Worm (Caenorhabditis elegans) whole organism, midembryonic: ENCODE measurements around the gene C50B6.1.

ENCODE experiments used
- T22C8.4 ChIP-seq: fragments of 200-800 bp; sonication (Bioruptor generic); IDR thresholded peaks from 2 replicates; pipeline ENCODE4 v1.3.6; 2022; ENCODE audit warnings: missing genetic modification characterization, missing compliant biosample characterization
- cog-1 ChIP-seq: sonication (generic microtip); optimal IDR thresholded peaks from 2 replicates; lab custom pipeline; 2016; ENCODE audit warnings: missing genetic modification characterization, missing compliant biosample characterization
- flt-1 ChIP-seq: fragments of 200-800 bp; sonication (Bioruptor generic); IDR thresholded peaks from 2 replicates; pipeline ENCODE4 v1.3.6; 2022; ENCODE audit warnings: missing genetic modification characterization, missing compliant biosample characterization
- klf-2 ChIP-seq: fragments of 200-800 bp; sonication (Bioruptor generic); conservative IDR thresholded peaks from 2 replicates; pipeline ENCODE4 v1.3.6; 2022; ENCODE audit warnings: missing genetic modification reagents, missing genetic modification characterization, missing compliant biosample characterization
- med-1 ChIP-seq: sonication (generic microtip); optimal IDR thresholded peaks from 2 replicates; lab custom pipeline; 2017; ENCODE audit warnings: missing genetic modification characterization, mild to moderate bottlenecking, missing compliant biosample characterization, antibody characterized with exemption, missing genetic modification reagents; ENCODE audit not compliant: insufficient read depth
- ref-1 ChIP-seq: fragments of 200-800 bp; sonication (Bioruptor generic); conservative IDR thresholded peaks from 2 replicates; pipeline ENCODE4 v1.3.6; 2022; ENCODE audit warnings: missing genetic modification reagents, missing genetic modification characterization, missing compliant biosample characterization
- tab-1 ChIP-seq: fragments of 200-800 bp; sonication (Bioruptor generic); IDR thresholded peaks from 2 replicates; pipeline ENCODE4 v1.3.6; 2022; ENCODE audit warnings: missing genetic modification characterization, missing compliant biosample characterization
- ztf-23 ChIP-seq: fragments of 200-800 bp; sonication (Bioruptor generic); IDR thresholded peaks from 2 replicates; pipeline ENCODE4 v1.3.6; 2022; ENCODE audit warnings: missing genetic modification reagents, missing genetic modification characterization, missing compliant biosample characterization
- ztf-29 ChIP-seq: fragments of 200-800 bp; sonication (Bioruptor generic); IDR thresholded peaks from 2 replicates; pipeline ENCODE4 v1.3.6; 2022; ENCODE audit warnings: missing genetic modification reagents, missing genetic modification characterization, missing compliant biosample characterization

The C50B6.1 gene

ce11 chrV:13342235-13342634, 33.5 kb downstream of the C50B6.1 start:
- TF ChIP-seq med-1 (GFP tag; lab: Kevin White, UChicago) (no peak), cog-1 (tag; lab: Kevin White, UChicago) (no peak), ref-1 (GFP tag; lab: Robert Waterston, UW) (no peak), tab-1 (GFP tag; lab: Robert Waterston, UW) (no peak), klf-2 (GFP tag; lab: Robert Waterston, UW) (no peak), T22C8.4 (no peak), flt-1 (GFP tag; lab: Robert Waterston, UW) (no peak), ztf-23 (GFP tag; lab: Robert Waterston, UW) (no peak), ztf-29 (no peak)

DNA sequence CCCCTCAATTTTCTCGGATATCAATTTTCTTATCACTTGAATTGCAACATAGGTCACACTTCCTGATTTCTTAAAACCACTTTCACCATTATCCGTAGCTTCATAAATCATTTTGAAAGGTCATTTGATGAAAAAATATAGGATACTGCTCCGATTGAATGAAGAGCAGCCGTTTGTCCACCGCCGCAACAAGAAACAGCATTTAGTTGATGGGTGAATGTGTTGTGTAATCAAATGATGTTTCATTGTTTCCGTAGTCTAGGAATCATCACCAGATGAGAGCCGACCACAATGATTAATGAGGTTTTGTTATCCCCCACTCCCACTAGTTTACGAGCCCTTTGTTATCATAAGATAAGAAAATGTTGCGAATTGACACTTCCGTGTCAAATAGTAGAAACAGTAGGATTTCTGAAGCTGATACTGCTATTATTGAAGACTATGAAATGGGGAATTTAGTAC, 37.2 kb downstream of the C50B6.1 start, which contains the start of gene twk-43:
twk-43 (plus strand) TSS at position 412 of the 462 bp plus-strand sequence.
- no peak for TF ChIP-seq T22C8.4
- TF ChIP-seq flt-1 (GFP tag; lab: Robert Waterston, UW), result no peak
- TF ChIP-seq cog-1 (tag; lab: Kevin White, UChicago), result no peak
- TF ChIP-seq ztf-29, result no peak
- TF ChIP-seq ref-1 (GFP tag; lab: Robert Waterston, UW), result no peak

ce11 chrV:13350302-13350701, 41.6 kb downstream of the C50B6.1 start:
- TF ChIP-seq ref-1 (GFP tag; lab: Robert Waterston, UW) (no peak), T22C8.4 (no peak), tab-1 (GFP tag; lab: Robert Waterston, UW) (no peak), cog-1 (tag; lab: Kevin White, UChicago) (no peak), med-1 (GFP tag; lab: Kevin White, UChicago) (no peak), ztf-29 (no peak), klf-2 (GFP tag; lab: Robert Waterston, UW) (no peak), ztf-23 (GFP tag; lab: Robert Waterston, UW) (no peak), flt-1 (GFP tag; lab: Robert Waterston, UW) (no peak)

DNA sequence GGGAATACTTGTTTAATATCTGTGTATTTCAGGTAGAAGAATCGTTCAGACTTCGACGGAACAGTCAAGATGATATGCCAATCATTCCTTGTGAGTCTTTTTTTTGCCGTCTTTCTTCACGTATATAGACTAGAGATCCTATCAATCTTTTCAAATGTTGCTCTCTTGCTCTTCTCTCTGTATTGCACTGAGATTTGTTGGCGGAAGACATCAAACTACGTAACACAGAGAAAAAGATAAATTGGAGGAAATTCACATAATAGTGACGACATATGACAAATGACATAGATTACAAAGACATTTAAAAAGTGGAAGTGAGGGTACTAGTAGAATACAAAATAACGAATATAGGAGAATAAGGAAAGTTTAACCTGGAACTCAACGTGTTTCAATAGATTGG, 43.1 kb downstream of the C50B6.1 start:
- no peak for TF ChIP-seq ztf-23 (GFP tag; lab: Robert Waterston, UW)
- no peak for TF ChIP-seq cog-1 (tag; lab: Kevin White, UChicago)
- TF ChIP-seq klf-2 (GFP tag; lab: Robert Waterston, UW), result no peak
- TF ChIP-seq ref-1 (GFP tag; lab: Robert Waterston, UW), result no peak
- TF ChIP-seq T22C8.4, result no peak
- TF ChIP-seq ztf-29, result no peak
- no peak for TF ChIP-seq med-1 (GFP tag; lab: Kevin White, UChicago)
- TF ChIP-seq flt-1 (GFP tag; lab: Robert Waterston, UW), result no peak
- TF ChIP-seq tab-1 (GFP tag; lab: Robert Waterston, UW), result no peak

ce11 chrV:13352415-13352814, 43.7 kb downstream of the C50B6.1 start:
- no peak for TF ChIP-seq ref-1 (GFP tag; lab: Robert Waterston, UW)
- no peak for TF ChIP-seq med-1 (GFP tag; lab: Kevin White, UChicago)
- no peak for TF ChIP-seq cog-1 (tag; lab: Kevin White, UChicago)
- no peak for TF ChIP-seq tab-1 (GFP tag; lab: Robert Waterston, UW)
- no peak for TF ChIP-seq ztf-29
- no peak for TF ChIP-seq flt-1 (GFP tag; lab: Robert Waterston, UW)
- no peak for TF ChIP-seq ztf-23 (GFP tag; lab: Robert Waterston, UW)
- TF ChIP-seq T22C8.4, result no peak
- no peak for TF ChIP-seq klf-2 (GFP tag; lab: Robert Waterston, UW)

- TF ChIP-seq flt-1 (GFP tag; lab: Robert Waterston, UW), result no peak
- TF ChIP-seq ztf-29, result no peak
- TF ChIP-seq med-1 (GFP tag; lab: Kevin White, UChicago), result no peak
- TF ChIP-seq ztf-23 (GFP tag; lab: Robert Waterston, UW), result no peak
- no peak for TF ChIP-seq tab-1 (GFP tag; lab: Robert Waterston, UW)
- no peak for TF ChIP-seq T22C8.4
- TF ChIP-seq cog-1 (tag; lab: Kevin White, UChicago), result no peak
- TF ChIP-seq ref-1 (GFP tag; lab: Robert Waterston, UW), result no peak
- TF ChIP-seq klf-2 (GFP tag; lab: Robert Waterston, UW), result no peak
These were observed 47.5 kb downstream of the C50B6.1 start for ce11 chrV:13356210-13356609.

DNA sequence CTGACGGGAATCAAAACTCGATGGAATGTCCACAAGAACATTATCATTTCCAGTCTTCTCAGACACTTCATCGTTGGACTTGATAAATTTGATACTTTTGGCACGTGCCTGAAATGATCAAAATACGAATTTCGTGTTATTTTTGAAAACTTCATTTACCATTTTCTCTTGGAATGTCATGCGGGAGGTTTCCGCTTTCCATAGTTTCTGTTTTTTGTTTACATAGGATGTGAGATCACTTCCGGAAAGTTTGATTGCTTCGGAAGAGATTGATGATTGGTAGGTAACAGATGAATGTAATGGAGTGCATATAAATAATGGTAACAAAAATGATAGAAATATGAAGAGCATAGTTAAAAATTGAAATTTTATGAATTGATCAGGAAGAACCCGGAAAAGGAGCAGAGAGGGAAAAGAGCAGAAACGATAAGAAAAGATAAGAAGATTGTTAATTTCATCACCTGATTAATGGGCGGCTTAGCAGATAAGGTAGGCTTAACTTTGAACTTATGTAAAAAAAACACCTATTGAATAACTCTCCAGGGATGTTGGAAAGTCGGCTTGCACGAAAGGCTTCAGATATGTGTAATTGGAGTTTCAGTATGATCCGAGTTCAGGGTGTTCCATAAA, 49.1 kb downstream of the C50B6.1 start, which contains the start of gene F32H5.1:
F32H5.1 (minus strand) TSS at position 386 of the 630 bp plus-strand sequence.
- no peak for TF ChIP-seq flt-1 (GFP tag; lab: Robert Waterston, UW)
- TF ChIP-seq T22C8.4, result no peak
- no peak for TF ChIP-seq cog-1 (tag; lab: Kevin White, UChicago)
- no peak for TF ChIP-seq ztf-23 (GFP tag; lab: Robert Waterston, UW)
